Fruit fly (Drosophila melanogaster): ENCODE data around the gene CIAPIN1.

Gene CIAPIN1

dm6 chr2L:15038339-15039308 lies at the start of gene CIAPIN1:
CIAPIN1 (minus strand) TSS chr2L:15038861.
- no peak for TF ChIP-seq CG17801 (GFP tag; optimal IDR thresholded peaks at IDR 0.05; ENCODE audit: partially characterized antibody)

- no peak for TF ChIP-seq CG17801 (GFP tag; optimal IDR thresholded peaks at IDR 0.05; ENCODE audit: partially characterized antibody)
Measured at dm6 chr2L:15074465-15074864, 35.8 kb upstream of the CIAPIN1 start, which contains the start of gene wwk. wwk (plus strand) TSS chr2L:15074776.

dm6 chr2L:15070216-15070615 lies 31.6 kb upstream of the CIAPIN1 start, which contains the start of gene vig:
vig (minus strand) TSS chr2L:15070316.
- TF ChIP-seq CG17801 (GFP tag; optimal IDR thresholded peaks at IDR 0.05; ENCODE audit: partially characterized antibody): no peak

dm6 chr2L:15067832-15068231 lies 29.2 kb upstream of the CIAPIN1 start:
- peak; percentile 67 for TF ChIP-seq CG17801 (GFP tag; optimal IDR thresholded peaks at IDR 0.05; ENCODE audit: partially characterized antibody)

dm6 chr2L:15066141-15066540 lies 27.5 kb upstream of the CIAPIN1 start:
- TF ChIP-seq CG17801 (GFP tag; optimal IDR thresholded peaks at IDR 0.05; ENCODE audit: partially characterized antibody): no peak

- no peak for TF ChIP-seq CG17801 (GFP tag; optimal IDR thresholded peaks at IDR 0.05; ENCODE audit: partially characterized antibody)
Measured at dm6 chr2L:15065663-15066062, 27.0 kb upstream of the CIAPIN1 start.

dm6 chr2L:15062095-15062494 lies 23.4 kb upstream of the CIAPIN1 start:
- TF ChIP-seq CG17801 (GFP tag; optimal IDR thresholded peaks at IDR 0.05; ENCODE audit: partially characterized antibody): no peak

dm6 chr2L:15061368-15061767 lies 22.7 kb upstream of the CIAPIN1 start, which contains the start of the genes solo and vas:
solo (plus strand) TSS chr2L:15061656.
vas (plus strand) TSS chr2L:15061656.
- no peak for TF ChIP-seq CG17801 (GFP tag; optimal IDR thresholded peaks at IDR 0.05; ENCODE audit: partially characterized antibody)

- TF ChIP-seq CG17801 (GFP tag; optimal IDR thresholded peaks at IDR 0.05; ENCODE audit: partially characterized antibody): no peak
Measured at dm6 chr2L:15060580-15061005, 21.9 kb upstream of the CIAPIN1 start, which contains the start of gene TfIIS. TfIIS (minus strand) TSS chr2L:15060757.

dm6 chr2L:15059000-15059399 lies 20.3 kb upstream of the CIAPIN1 start:
- no peak for TF ChIP-seq CG17801 (GFP tag; optimal IDR thresholded peaks at IDR 0.05; ENCODE audit: partially characterized antibody)

- TF ChIP-seq CG17801 (GFP tag; optimal IDR thresholded peaks at IDR 0.05; ENCODE audit: partially characterized antibody): no peak
Measured at dm6 chr2L:15058118-15058402, 19.4 kb upstream of the CIAPIN1 start, which contains the start of gene CG33679. CG33679 (plus strand) TSS chr2L:15058303.

- no peak for TF ChIP-seq CG17801 (GFP tag; optimal IDR thresholded peaks at IDR 0.05; ENCODE audit: partially characterized antibody)
Measured at dm6 chr2L:15057225-15058117, 18.8 kb upstream of the CIAPIN1 start, which contains the start of gene ck. ck (minus strand) TSS chr2L:15057862.

- TF ChIP-seq CG17801 (GFP tag; optimal IDR thresholded peaks at IDR 0.05; ENCODE audit: partially characterized antibody): peak; percentile 63
Measured at dm6 chr2L:15056359-15057220, 17.9 kb upstream of the CIAPIN1 start.

dm6 chr2L:15055105-15055504 lies 16.4 kb upstream of the CIAPIN1 start:
- no peak for TF ChIP-seq CG17801 (GFP tag; optimal IDR thresholded peaks at IDR 0.05; ENCODE audit: partially characterized antibody)

Measured in ovary, adult (tissue).